Worm (Caenorhabditis elegans): ENCODE data around the gene Y69A2AR.12.

Y69A2AR.12 gene

ce11 chrIV:2599634-2600033 lies 31.2 kb downstream of the Y69A2AR.12 start (continued):
- TF ChIP-seq attf-6 (GFP tag; IDR thresholded peaks at IDR 0.05) (no peak), ztf-26 (tag; optimal IDR thresholded peaks at IDR 0.05) (peak; percentile 19), C06A6.2 (GFP tag; conservative IDR thresholded peaks at IDR 0.05) (0 out of 2 replicates have a peak, but pooled peaks have one; percentile 42), bed-1 (GFP tag; IDR thresholded peaks at IDR 0.05) (no peak), ztf-22 (GFP tag; optimal IDR thresholded peaks at IDR 0.05) (no peak), ceh-91 (GFP tag; IDR thresholded peaks at IDR 0.05) (no peak), C17E4.6 (GFP tag; IDR thresholded peaks at IDR 0.05) (no peak), lin-40 (tag; optimal IDR thresholded peaks at IDR 0.05) (peak; percentile 73), pha-4 (tag; optimal IDR thresholded peaks at IDR 0.05) (peak; percentile 21), K11D2.4 (GFP tag; IDR thresholded peaks at IDR 0.05) (peak; percentile 60; the same call in 1 of the 2 replicates), nfyb-1 (GFP tag; IDR thresholded peaks at IDR 0.05) (peak; percentile 60; the same call in 1 of the 2 replicates), dpff-1 (tag; optimal IDR thresholded peaks at IDR 0.05) (no peak), ekl-4 (GFP tag; IDR thresholded peaks at IDR 0.05) (0 out of 2 replicates have a peak, but pooled peaks have one; percentile 45), F49E8.2 (tag; optimal IDR thresholded peaks at IDR 0.05; ENCODE audit: insufficient read depth) (no peak), akir-1 (GFP tag; optimal IDR thresholded peaks at IDR 0.05) (no peak), mcd-1 (GFP tag; IDR thresholded peaks at IDR 0.05) (peak; percentile 70), lin-26 (GFP tag; IDR thresholded peaks at IDR 0.05) (0 out of 2 replicates have a peak, but pooled peaks have one; percentile 37), attf-5 (GFP tag; optimal IDR thresholded peaks at IDR 0.05) (peak; percentile 85), tbx-9 (tag; optimal IDR thresholded peaks at IDR 0.05; ENCODE audit: borderline replicate concordance) (no peak), nhr-27 (tag; optimal IDR thresholded peaks at IDR 0.05) (no peak), B0336.3 (GFP tag; IDR thresholded peaks at IDR 0.05) (0 out of 2 replicates have a peak, but pooled peaks have one; percentile 52), somi-1 (GFP tag; optimal IDR thresholded peaks at IDR 0.05) (peak; percentile 44), ztf-18 (tag; optimal IDR thresholded peaks at IDR 0.05) (peak; percentile 15), cebp-1 (GFP tag; IDR thresholded peaks at IDR 0.05) (peak; percentile 58; the same call in 1 of the 2 replicates), cebp-1 (tag; optimal IDR thresholded peaks at IDR 0.05) (peak; percentile 75), F55B11.4 (tag; optimal IDR thresholded peaks at IDR 0.05; ENCODE audit: borderline replicate concordance, insufficient read depth) (no peak), egl-44 (GFP tag; IDR thresholded peaks at IDR 0.05) (no peak), B0261.1 (tag; optimal IDR thresholded peaks at IDR 0.05) (no peak), zim-3 (tag; optimal IDR thresholded peaks at IDR 0.05) (no peak), snpc-1.3 (tag; optimal IDR thresholded peaks at IDR 0.05; ENCODE audit: insufficient read depth) (no peak), tlf-1 (GFP tag; optimal IDR thresholded peaks at IDR 0.05) (peak; percentile 47), hsf-1 (GFP tag; IDR thresholded peaks at IDR 0.05) (no peak), F23B12.7 (tag; optimal IDR thresholded peaks at IDR 0.05; ENCODE audit: insufficient read depth) (peak; percentile 29), dox-1 (GFP tag; IDR thresholded peaks at IDR 0.05) (peak; percentile 72), ama-1 (optimal IDR thresholded peaks at IDR 0.05) (peak; percentile 78), ama-1 (GFP tag; optimal IDR thresholded peaks at IDR 0.05) (no peak), nfya-2 (GFP tag; IDR thresholded peaks at IDR 0.05) (no peak), nhr-80 (tag; optimal IDR thresholded peaks at IDR 0.05) (peak; percentile 73), nfya-1 (tag; optimal IDR thresholded peaks at IDR 0.05; ENCODE audit: borderline replicate concordance, insufficient read depth) (no peak), mxl-1 (tag; optimal IDR thresholded peaks at IDR 0.05) (no peak), zfh-2 (GFP tag; conservative IDR thresholded peaks at IDR 0.05) (peak; percentile 60), pbrm-1 (GFP tag; IDR thresholded peaks at IDR 0.05) (peak; percentile 76)
